Worm (Caenorhabditis elegans): ENCODE data around the gene srh-89.

DNA sequence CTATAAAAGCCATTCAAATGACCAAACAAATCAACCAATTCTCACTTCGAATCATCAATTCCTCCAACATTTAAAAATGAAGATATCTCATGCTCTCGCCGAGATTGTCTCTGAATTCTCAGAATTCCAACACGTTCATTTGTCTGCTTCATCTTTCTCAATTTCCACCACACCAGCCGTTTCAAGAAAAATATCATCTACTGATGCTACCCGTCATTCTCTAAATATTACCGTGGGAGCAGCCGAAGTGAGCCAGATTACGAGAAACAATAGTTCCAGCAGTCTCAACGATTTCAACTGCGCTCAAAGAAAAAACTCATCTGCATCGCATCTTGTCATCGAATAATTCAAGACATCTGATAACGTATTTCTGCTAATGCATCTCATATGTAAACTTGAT lies 49.7 kb downstream of the srh-89 start, which contains the start of gene F18E3.12:
- TF ChIP-seq ztf-11 (tag; optimal IDR thresholded peaks at IDR 0.05) (no peak), blmp-1 (tag; optimal IDR thresholded peaks at IDR 0.05; ENCODE audit: insufficient read depth) (no peak), unc-62 (GFP tag; optimal IDR thresholded peaks at IDR 0.05) (no peak), skn-1 (tag; optimal IDR thresholded peaks at IDR 0.05) (no peak)
